Fruit fly (Drosophila melanogaster) S2 (cell line): Measurements from ENCODE around the gene S6kII.

ENCODE experiments used
- CG8478 ChIP-seq: fragments of >200 bp; optimal IDR thresholded peaks from 2 replicates; lab custom pipeline; 2018
- CTCF ChIP-seq, 2 experiments: fragments of >200 bp; optimal IDR thresholded peaks; 2 replicates each; lab custom pipeline; 2018

DNA sequence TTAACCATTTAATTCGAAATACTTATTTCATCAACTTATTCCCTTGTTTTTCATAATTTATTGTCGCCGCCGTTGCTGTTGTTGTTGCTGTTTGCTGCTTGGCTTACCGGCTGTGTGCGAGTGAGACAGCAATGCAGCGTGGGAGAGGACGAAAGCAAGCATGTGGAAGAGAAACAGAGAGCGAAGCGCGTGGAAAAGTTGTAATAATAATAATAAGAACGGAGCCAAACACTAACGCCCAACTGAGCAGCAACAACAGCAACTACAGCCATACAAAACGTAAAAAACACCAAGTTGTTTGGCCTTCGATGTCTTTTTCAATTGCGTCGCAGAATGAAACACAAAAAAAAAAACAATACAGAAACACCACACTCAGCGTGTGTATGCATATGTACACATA, 48.6 kb upstream of the S6kII start:
- TF ChIP-seq CG8478 (lab: Kevin White, UChicago) (no peak), CTCF (optimal IDR thresholded peaks at IDR 0.05; lab: Kevin White, UChicago) (no peak)
